Fruit fly (Drosophila melanogaster): ENCODE measurements around the gene Arp5.
A peak's percentile ranks its signal among the peaks of the same experiment; 100 is the strongest.

Gene Arp5

dm6 chr3R:18146629-18147028, 38.7 kb upstream of the Arp5 start:
- TF ChIP-seq CG6854 (GFP tag; optimal IDR thresholded peaks at IDR 0.05) = peak; percentile 23
- TF ChIP-seq eg (GFP tag; IDR thresholded peaks at IDR 0.05) = no peak; the same call in 2 of the 3 replicates
- peak; percentile 46 for TF ChIP-seq dsx (GFP tag; optimal IDR thresholded peaks at IDR 0.05; ENCODE audit: poor library complexity, severe bottlenecking)
- peak; percentile 63 to 90 for TF ChIP-seq ss (GFP tag; optimal IDR thresholded peaks at IDR 0.05)
- no peak for TF ChIP-seq CG3919 (GFP tag; optimal IDR thresholded peaks at IDR 0.05)
- peak; percentile 40; the same call in 1 of the 2 replicates for TF ChIP-seq CG15336 (GFP tag; IDR thresholded peaks at IDR 0.05)
- no peak for TF ChIP-seq esn (GFP tag; optimal IDR thresholded peaks at IDR 0.05)
- no peak for TF ChIP-seq CG32006 (GFP tag; optimal IDR thresholded peaks at IDR 0.05)
- TF ChIP-seq Gug (GFP tag; IDR thresholded peaks at IDR 0.05) = no peak
- TF ChIP-seq fd59A (GFP tag; optimal IDR thresholded peaks at IDR 0.05) = peak; percentile 1
- peak; percentile 67 for TF ChIP-seq spab (GFP tag; optimal IDR thresholded peaks at IDR 0.05)
- TF ChIP-seq Sox102F (GFP tag; optimal IDR thresholded peaks at IDR 0.05) = no peak
- peak; percentile 83 for TF ChIP-seq CG9139 (GFP tag; optimal IDR thresholded peaks at IDR 0.05)
- TF ChIP-seq CG6276 (GFP tag; optimal IDR thresholded peaks at IDR 0.05) = peak; percentile 10
- TF ChIP-seq CG11762 (GFP tag; optimal IDR thresholded peaks at IDR 0.05; ENCODE audit: insufficient read depth) = no peak
- peak; percentile 28 for TF ChIP-seq Lpt (GFP tag; optimal IDR thresholded peaks at IDR 0.05)
- TF ChIP-seq CG3032 (tag; optimal IDR thresholded peaks at IDR 0.05) = peak; percentile 29
- TF ChIP-seq CG16779 (tag; optimal IDR thresholded peaks at IDR 0.05) = peak; percentile 4
- TF ChIP-seq CG8119 (GFP tag; IDR thresholded peaks at IDR 0.05) = peak; percentile 56; the same call in 1 of the 3 replicates
- TF ChIP-seq CG34406 (GFP tag; optimal IDR thresholded peaks at IDR 0.05) = peak; percentile 6
- peak; percentile 82 for TF ChIP-seq CG6163 (GFP tag; IDR thresholded peaks at IDR 0.05)
- TF ChIP-seq Eip78C (GFP tag) = peak; percentile 54
- peak; percentile 55 for TF ChIP-seq svp (GFP tag)
- TF ChIP-seq CG1621 (tag; optimal IDR thresholded peaks at IDR 0.05) = peak; percentile 4
- TF ChIP-seq CG8632 (GFP tag; optimal IDR thresholded peaks at IDR 0.05) = peak; percentile 1
- peak; percentile 72 for TF ChIP-seq CG6808 (GFP tag; optimal IDR thresholded peaks at IDR 0.05)
- TF ChIP-seq Ets96B (tag; optimal IDR thresholded peaks at IDR 0.05) = peak; percentile 43

DNA sequence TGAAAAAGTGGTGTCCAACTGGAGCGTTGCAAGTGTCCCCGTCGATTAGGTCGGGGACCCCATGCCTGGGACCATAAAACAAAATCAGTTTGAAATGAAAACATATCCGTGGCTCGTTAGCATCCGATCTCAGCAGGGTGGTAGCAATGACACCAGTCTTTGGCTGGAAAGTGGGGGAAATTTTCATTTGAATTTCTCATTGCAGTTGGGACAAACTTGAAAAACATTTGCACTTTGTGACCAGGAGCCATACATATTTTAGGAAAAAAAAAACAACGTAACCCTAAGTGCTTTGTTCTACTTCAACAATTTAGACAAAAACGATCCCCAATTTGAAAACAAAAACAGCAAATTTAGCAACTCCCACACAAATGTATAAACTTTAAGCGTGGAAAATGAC, 33.5 kb upstream of the Arp5 start, which contains the start of gene CG14316:
CG14316 (plus strand) TSS at position 301 of the 400 bp plus-strand sequence.
- TF ChIP-seq CG15336 (GFP tag; IDR thresholded peaks at IDR 0.05) (no peak), dac (GFP tag; optimal IDR thresholded peaks at IDR 0.05) (no peak)

DNA sequence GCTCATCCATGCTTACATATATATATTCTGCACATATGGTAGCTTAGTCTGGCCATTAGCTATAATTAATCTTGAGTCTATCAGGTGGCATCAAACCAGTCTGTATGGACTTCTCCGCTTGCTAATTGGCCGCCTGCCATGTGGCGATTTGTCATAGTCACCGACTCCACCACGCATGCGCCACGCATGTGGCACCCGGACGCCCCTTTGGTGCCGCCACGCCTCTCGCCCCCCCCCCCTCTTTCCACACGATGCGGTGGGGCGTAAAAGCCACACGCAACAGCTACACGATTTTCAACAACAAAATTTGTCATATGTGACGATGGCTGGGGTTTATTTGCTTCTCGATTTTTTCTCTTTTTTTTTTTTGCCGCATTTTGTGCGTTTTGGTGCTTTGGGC, 31.6 kb upstream of the Arp5 start:
- TF ChIP-seq CG15336 (GFP tag; IDR thresholded peaks at IDR 0.05) (0 out of 2 replicates have a peak, but pooled peaks have one; percentile 31), CG11294 (GFP tag; IDR thresholded peaks at IDR 0.05) (no peak), ss (GFP tag; optimal IDR thresholded peaks at IDR 0.05) (peak in 1 of 2 experiments; percentile 57), CG6163 (GFP tag; IDR thresholded peaks at IDR 0.05) (0 out of 3 replicates have a peak, but pooled peaks have one; percentile 30)

DNA sequence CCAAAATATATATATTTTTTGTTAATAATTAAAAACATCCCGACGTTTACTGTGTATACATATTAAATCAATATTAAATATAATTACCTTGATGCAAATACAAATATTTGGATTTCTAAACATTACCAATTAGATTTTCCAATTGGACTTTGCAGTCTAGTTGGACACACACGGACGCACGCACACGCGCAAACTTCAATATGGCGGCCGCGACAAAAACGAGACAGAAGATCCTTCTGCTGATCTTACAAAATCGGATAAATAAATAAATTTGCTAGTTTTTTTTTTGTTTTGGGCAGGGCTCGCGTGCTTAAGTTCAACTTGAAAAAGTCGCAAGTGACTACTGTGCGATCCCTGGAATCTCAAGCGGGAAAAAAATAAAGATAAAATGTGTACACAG, 28.7 kb upstream of the Arp5 start:
- no peak for TF ChIP-seq Blimp-1 (GFP tag; optimal IDR thresholded peaks at IDR 0.05)
- TF ChIP-seq eg (GFP tag; IDR thresholded peaks at IDR 0.05) = no peak
- no peak for TF ChIP-seq CG6854 (GFP tag; optimal IDR thresholded peaks at IDR 0.05)
- TF ChIP-seq Smox (GFP tag; optimal IDR thresholded peaks at IDR 0.05) = no peak
- TF ChIP-seq vri (GFP tag; optimal IDR thresholded peaks at IDR 0.05) = no peak
- TF ChIP-seq Sox102F (GFP tag; optimal IDR thresholded peaks at IDR 0.05) = no peak
- TF ChIP-seq net (GFP tag; optimal IDR thresholded peaks at IDR 0.05) = no peak
- TF ChIP-seq dsx (GFP tag; optimal IDR thresholded peaks at IDR 0.05; ENCODE audit: poor library complexity, severe bottlenecking) = no peak
- no peak for TF ChIP-seq fd85E (GFP tag; optimal IDR thresholded peaks at IDR 0.05)
- TF ChIP-seq OdsH (GFP tag; optimal IDR thresholded peaks at IDR 0.05) = no peak
- no peak for TF ChIP-seq CG8319 (GFP tag; optimal IDR thresholded peaks at IDR 0.05)
- no peak for TF ChIP-seq CG1621 (tag; optimal IDR thresholded peaks at IDR 0.05)
- TF ChIP-seq CG16779 (tag; optimal IDR thresholded peaks at IDR 0.05) = no peak

Data from whole organism, prepupa.